Worm (Caenorhabditis elegans) whole organism, L4 larva: ENCODE results near the gene acbp-4.

ENCODE experiments used
- F26F4.8 ChIP-seq: fragments of 200-800 bp; sonication (Bioruptor generic); conservative IDR thresholded peaks from 2 replicates; pipeline ENCODE4 v1.3.6; 2022; ENCODE audit warnings: missing genetic modification characterization, missing compliant biosample characterization
- F37D6.2 ChIP-seq: sonication (generic microtip); optimal IDR thresholded peaks from 2 replicates; lab custom pipeline; 2016; ENCODE audit warnings: mild to moderate bottlenecking, missing genetic modification characterization, missing compliant biosample characterization
- F49E8.2 ChIP-seq: sonication (generic microtip); optimal IDR thresholded peaks from 2 replicates; lab custom pipeline; 2016; ENCODE audit warnings: missing compliant biosample characterization, mild to moderate bottlenecking, missing genetic modification characterization, borderline replicate concordance
- Y105C5A.15 ChIP-seq: fragments of 200-800 bp; sonication (Bioruptor generic); IDR thresholded peaks from 2 replicates; pipeline ENCODE4 v1.3.6; 2022; ENCODE audit warnings: missing genetic modification characterization, missing compliant biosample characterization
- Y48G9A.11 ChIP-seq: fragments of 200-800 bp; sonication (Bioruptor generic); IDR thresholded peaks from 2 replicates; pipeline ENCODE4 v1.3.6; 2022; ENCODE audit warnings: missing genetic modification reagents, missing genetic modification characterization, missing compliant biosample characterization
- Y5F2A.4 ChIP-seq: fragments of 200-800 bp; sonication (Bioruptor generic); optimal IDR thresholded peaks from 2 replicates; lab custom pipeline; 2018; ENCODE audit warnings: mild to moderate bottlenecking, missing genetic modification characterization, missing compliant biosample characterization
- aha-1 ChIP-seq: fragments of 150-350 bp; peaks from one replicate; lab custom pipeline; 2014; ENCODE audit warnings: missing biosample characterization, missing genetic modification characterization
- aly-2 ChIP-seq: sonication (generic microtip); optimal IDR thresholded peaks from 2 replicates; lab custom pipeline; 2018; ENCODE audit warnings: missing biosample characterization, missing genetic modification characterization
- arid-1 ChIP-seq: fragments of 200-800 bp; sonication (Bioruptor generic); conservative IDR thresholded peaks from 2 replicates; pipeline ENCODE4 v1.3.6; 2022; ENCODE audit warnings: missing genetic modification reagents, missing genetic modification characterization, missing compliant biosample characterization
- ceh-20 ChIP-seq: fragments of 200-800 bp; sonication (Bioruptor generic); IDR thresholded peaks from 2 replicates; pipeline ENCODE4 v1.3.6; 2022; ENCODE audit warnings: missing genetic modification reagents, missing genetic modification characterization, missing compliant biosample characterization
- ces-1 ChIP-seq: fragments of 150-350 bp; sonication (generic microtip); optimal IDR thresholded peaks from 4 replicates; lab custom pipeline; 2014; ENCODE audit warnings: missing biosample characterization, missing genetic modification reagents, missing genetic modification characterization
- cey-2 ChIP-seq: sonication (generic microtip); optimal IDR thresholded peaks from 3 replicates; lab custom pipeline; 2017; ENCODE audit warnings: missing genetic modification characterization, mild to moderate bottlenecking, missing compliant biosample characterization, antibody characterized with exemption, borderline replicate concordance; ENCODE audit not compliant: insufficient read depth
- daf-8 ChIP-seq: fragments of 200-800 bp; sonication (Bioruptor generic); IDR thresholded peaks from 2 replicates; pipeline ENCODE4 v1.3.6; 2022; ENCODE audit warnings: missing genetic modification characterization, missing compliant biosample characterization
- dmd-6 ChIP-seq: fragments of 200-800 bp; sonication (Bioruptor generic); IDR thresholded peaks from 2 replicates; pipeline ENCODE4 v1.3.6; 2022; ENCODE audit warnings: missing genetic modification reagents, missing genetic modification characterization, missing compliant biosample characterization
- dmd-9 ChIP-seq: fragments of 200-800 bp; sonication (Bioruptor generic); IDR thresholded peaks from 2 replicates; pipeline ENCODE4 v1.3.6; 2022; ENCODE audit warnings: missing genetic modification reagents, missing genetic modification characterization, missing compliant biosample characterization
- dpl-1 ChIP-seq: fragments of 150-350 bp; optimal IDR thresholded peaks from 2 replicates; lab custom pipeline; 2014; ENCODE audit warnings: missing biosample characterization, missing genetic modification reagents, missing genetic modification characterization
- dve-1 ChIP-seq: sonication (generic microtip); optimal IDR thresholded peaks from 2 replicates; lab custom pipeline; 2017; ENCODE audit warnings: antibody characterized with exemption, mild to moderate bottlenecking, missing genetic modification characterization, missing compliant biosample characterization; ENCODE audit not compliant: insufficient read depth
- fos-1 ChIP-seq: fragments of 150-350 bp; optimal IDR thresholded peaks from 2 replicates; lab custom pipeline; 2014; ENCODE audit warnings: missing biosample characterization, missing genetic modification characterization
- hlh-11 ChIP-seq: fragments of 200-800 bp; sonication (Bioruptor generic); optimal IDR thresholded peaks from 2 replicates; lab custom pipeline; 2018; ENCODE audit warnings: mild to moderate bottlenecking, missing genetic modification characterization, missing compliant biosample characterization
- hmg-1.1 ChIP-seq: fragments of 200-800 bp; sonication (Bioruptor generic); IDR thresholded peaks from 2 replicates; pipeline ENCODE4 v1.3.6; 2022; ENCODE audit warnings: missing genetic modification reagents, missing genetic modification characterization, missing compliant biosample characterization
- jun-1 ChIP-seq: fragments of 150-350 bp; optimal IDR thresholded peaks from 2 replicates; lab custom pipeline; 2014; ENCODE audit warnings: missing biosample characterization, missing genetic modification reagents, missing genetic modification characterization
- lin-1 ChIP-seq: fragments of 200-800 bp; sonication (Bioruptor generic); IDR thresholded peaks from 2 replicates; pipeline ENCODE4 v1.3.6; 2022; ENCODE audit warnings: missing genetic modification reagents, missing genetic modification characterization, missing compliant biosample characterization
- lin-15B ChIP-seq: fragments of 150-350 bp; sonication (generic microtip); optimal IDR thresholded peaks from 3 replicates; lab custom pipeline; 2014; ENCODE audit warnings: missing biosample characterization, missing genetic modification characterization
- lir-3 ChIP-seq: sonication (generic microtip); optimal IDR thresholded peaks from 2 replicates; lab custom pipeline; 2016; ENCODE audit warnings: mild to moderate bottlenecking, missing genetic modification characterization, missing compliant biosample characterization
- mdl-1 ChIP-seq, 2 experiments: fragments of 150-350 bp in 1 of 2; sonication (generic microtip) in 1 of 2; optimal IDR thresholded peaks; 2 replicates each; lab custom pipeline; 2014 to 2017; ENCODE audit warnings: missing biosample characterization in 2 of 2, missing genetic modification characterization in 2 of 2
- mdt-29 ChIP-seq: fragments of 200-800 bp; sonication (Bioruptor generic); IDR thresholded peaks from 2 replicates; pipeline ENCODE4 v1.3.6; 2022; ENCODE audit warnings: missing genetic modification reagents, missing genetic modification characterization, missing compliant biosample characterization
- mep-1 ChIP-seq: fragments of 150-350 bp; sonication (generic microtip); optimal IDR thresholded peaks from 3 replicates; lab custom pipeline; 2014; ENCODE audit warnings: missing biosample characterization, missing genetic modification characterization
- mes-2 ChIP-seq: sonication (generic microtip); optimal IDR thresholded peaks from 2 replicates; lab custom pipeline; 2016; ENCODE audit warnings: missing genotype, mild to moderate bottlenecking, missing genetic modification characterization, missing compliant biosample characterization; ENCODE audit not compliant: poor library complexity, severe bottlenecking
- mxl-2 ChIP-seq: fragments of 200-800 bp; sonication (Bioruptor generic); conservative IDR thresholded peaks from 2 replicates; pipeline ENCODE4 v1.3.6; 2022; ENCODE audit warnings: missing genetic modification reagents, missing genetic modification characterization, missing compliant biosample characterization
- mxl-3 ChIP-seq: fragments of 200-800 bp; sonication (Bioruptor generic); optimal IDR thresholded peaks from 2 replicates; lab custom pipeline; 2018; ENCODE audit warnings: mild to moderate bottlenecking, missing genetic modification characterization, missing compliant biosample characterization
- nhr-11 ChIP-seq: fragments of 150-350 bp; optimal IDR thresholded peaks from 2 replicates; lab custom pipeline; 2014; ENCODE audit warnings: missing biosample characterization, missing genetic modification characterization
- nhr-237 ChIP-seq: sonication (generic microtip); optimal IDR thresholded peaks from 2 replicates; lab custom pipeline; 2017; ENCODE audit warnings: missing biosample characterization, missing genetic modification characterization
- nhr-25 ChIP-seq: sonication (generic microtip); optimal IDR thresholded peaks from 2 replicates; lab custom pipeline; 2017; ENCODE audit warnings: missing genetic modification characterization, mild to moderate bottlenecking, missing compliant biosample characterization, antibody characterized with exemption, moderate library complexity, borderline replicate concordance; ENCODE audit not compliant: insufficient read depth
- nhr-42 ChIP-seq: fragments of 200-800 bp; sonication (Bioruptor generic); IDR thresholded peaks from 2 replicates; pipeline ENCODE4 v1.3.6; 2022; ENCODE audit warnings: missing genetic modification characterization, missing compliant biosample characterization
- nhr-6 ChIP-seq: fragments of 150-350 bp; optimal IDR thresholded peaks from 2 replicates; lab custom pipeline; 2014; ENCODE audit warnings: missing biosample characterization, missing genetic modification characterization
- nhr-76 ChIP-seq: fragments of 150-350 bp; optimal IDR thresholded peaks from 2 replicates; lab custom pipeline; 2014; ENCODE audit warnings: missing biosample characterization, missing genetic modification characterization
- nhr-77 ChIP-seq: fragments of 150-350 bp; optimal IDR thresholded peaks from 2 replicates; lab custom pipeline; 2014; ENCODE audit warnings: missing biosample characterization, missing genetic modification characterization
- pha-4 ChIP-seq, 2 experiments: fragments of 150-350 bp in 1 of 2; fragments of 200-800 bp in 1 of 2; sonication (Bioruptor generic) in 1 of 2; IDR thresholded peaks in 1 of 2; optimal IDR thresholded peaks in 1 of 2; 2 replicates each; pipeline versions ENCODE4 v1.3.6 to Lab custom; 2014 to 2022; ENCODE audit warnings: missing genetic modification characterization in 2 of 2, missing genetic modification reagents in 2 of 2, missing biosample characterization in 1 of 2, missing compliant biosample characterization in 1 of 2
- php-3 ChIP-seq: fragments of 200-800 bp; sonication (Bioruptor generic); IDR thresholded peaks from 2 replicates; pipeline ENCODE4 v1.3.6; 2022; ENCODE audit warnings: missing genetic modification reagents, missing genetic modification characterization, missing compliant biosample characterization
- pqm-1 ChIP-seq: sonication (generic microtip); optimal IDR thresholded peaks from 2 replicates; lab custom pipeline; 2017; ENCODE audit warnings: missing biosample characterization, missing genetic modification characterization
- saeg-2 ChIP-seq: fragments of 200-800 bp; sonication (Bioruptor generic); IDR thresholded peaks from 2 replicates; pipeline ENCODE4 v1.3.6; 2022; ENCODE audit warnings: missing genetic modification reagents, missing genetic modification characterization, missing compliant biosample characterization
- snpc-1.2 ChIP-seq: fragments of 200-800 bp; sonication (Bioruptor generic); IDR thresholded peaks from 2 replicates; pipeline ENCODE4 v1.3.6; 2022; ENCODE audit warnings: missing genetic modification reagents, missing genetic modification characterization, missing compliant biosample characterization
- spr-1 ChIP-seq: sonication (generic microtip); optimal IDR thresholded peaks from 2 replicates; lab custom pipeline; 2016; ENCODE audit warnings: mild to moderate bottlenecking, missing genetic modification characterization, missing compliant biosample characterization
- tag-97 ChIP-seq: fragments of 200-800 bp; sonication (Bioruptor generic); IDR thresholded peaks from 2 replicates; pipeline ENCODE4 v1.3.6; 2022; ENCODE audit warnings: missing genetic modification characterization, missing compliant biosample characterization
- tra-1 ChIP-seq: fragments of 200-800 bp; sonication (Bioruptor generic); IDR thresholded peaks from 2 replicates; pipeline ENCODE4 v1.3.6; 2022; ENCODE audit warnings: missing genetic modification reagents, missing genetic modification characterization, missing compliant biosample characterization
- unc-62 ChIP-seq, 3 experiments: fragments of 150-350 bp in 1 of 3; sonication (generic microtip); optimal IDR thresholded peaks in 2 of 3; peaks in 1 of 3; 1 replicate in 1 of 3; 2 replicates in 2 of 3; lab custom pipeline; 2014 to 2017; ENCODE audit warnings: missing biosample characterization in 3 of 3, missing genetic modification characterization in 3 of 3, missing genetic modification reagents in 3 of 3, missing genotype in 1 of 3
- zag-1 ChIP-seq: fragments of 150-350 bp; optimal IDR thresholded peaks from 2 replicates; lab custom pipeline; 2014; ENCODE audit warnings: missing biosample characterization, missing genetic modification characterization
- zfp-2 ChIP-seq: sonication (generic microtip); optimal IDR thresholded peaks from 2 replicates; lab custom pipeline; 2016; ENCODE audit warnings: mild to moderate bottlenecking, missing genetic modification characterization, missing compliant biosample characterization
- zip-11 ChIP-seq: fragments of 200-800 bp; sonication (Bioruptor generic); IDR thresholded peaks from 2 replicates; pipeline ENCODE4 v1.3.6; 2022; ENCODE audit warnings: missing genetic modification characterization, missing compliant biosample characterization
- ztf-7 ChIP-seq: fragments of 150-350 bp; optimal IDR thresholded peaks from 2 replicates; lab custom pipeline; 2014; ENCODE audit warnings: missing biosample characterization, missing genetic modification characterization

Gene acbp-4

ce11 chrIII:7272828-7273227 is 36.1 kb downstream of the acbp-4 start (continued):
- TF ChIP-seq mep-1 (tag; lab: Kevin White, UChicago), result peak; percentile 9
- peak; percentile 77 for TF ChIP-seq aha-1 (tag; lab: Kevin White, UChicago)
- TF ChIP-seq php-3 (GFP tag; lab: Robert Waterston, UW), result no peak
- peak; percentile 6 for TF ChIP-seq dpl-1 (GFP tag; lab: Kevin White, UChicago)
- TF ChIP-seq mdl-1 (tag; optimal IDR thresholded peaks at IDR 0.05; lab: Kevin White, UChicago), result peak in 1 of 2 experiments; percentile 35
- no peak for TF ChIP-seq ces-1 (GFP tag; lab: Kevin White, UChicago)
- peak; percentile 40 for TF ChIP-seq nhr-76 (tag; lab: Kevin White, UChicago)
- TF ChIP-seq pha-4 (GFP tag; IDR thresholded peaks at IDR 0.05; lab: Robert Waterston, UW), result no peak
- TF ChIP-seq pha-4 (tag; optimal IDR thresholded peaks at IDR 0.05; lab: Kevin White, UChicago), result no peak
- no peak for TF ChIP-seq saeg-2 (GFP tag; lab: Robert Waterston, UW)
- TF ChIP-seq hmg-1.1 (GFP tag; lab: Robert Waterston, UW), result no peak
- no peak for TF ChIP-seq mxl-2 (GFP tag; lab: Robert Waterston, UW)
- no peak for TF ChIP-seq snpc-1.2 (GFP tag; lab: Robert Waterston, UW)
- TF ChIP-seq nhr-11, result peak; percentile 23
- no peak for TF ChIP-seq nhr-42
- TF ChIP-seq nhr-237, result no peak
- TF ChIP-seq mxl-3 (GFP tag; lab: Kevin White, UChicago), result peak; percentile 62
- TF ChIP-seq lin-1 (GFP tag; lab: Robert Waterston, UW), result peak; percentile 36; the same call in 1 of the 2 replicates
- no peak for TF ChIP-seq nhr-25 (tag; lab: Kevin White, UChicago)
- no peak for TF ChIP-seq Y5F2A.4 (GFP tag; lab: Kevin White, UChicago)
- no peak for TF ChIP-seq daf-8
- peak; percentile 72 for TF ChIP-seq dve-1 (tag; lab: Kevin White, UChicago)
- TF ChIP-seq hlh-11 (tag; lab: Kevin White, UChicago), result peak; percentile 81
- TF ChIP-seq F26F4.8 (GFP tag; lab: Robert Waterston, UW), result no peak
- TF ChIP-seq tra-1, result 0 out of 2 replicates have a peak, but pooled peaks have one; percentile 42
- TF ChIP-seq tag-97 (GFP tag; lab: Robert Waterston, UW), result no peak
- no peak; the same call in none of the 2 replicates for TF ChIP-seq dmd-6 (GFP tag; lab: Robert Waterston, UW)
- TF ChIP-seq nhr-77 (tag; lab: Kevin White, UChicago), result peak; percentile 7
- peak; percentile 39 for TF ChIP-seq mes-2 (tag; lab: Kevin White, UChicago)
- no peak for TF ChIP-seq nhr-6 (tag; lab: Kevin White, UChicago)
- TF ChIP-seq F37D6.2, result no peak
- no peak for TF ChIP-seq ceh-20 (GFP tag; lab: Robert Waterston, UW)

DNA sequence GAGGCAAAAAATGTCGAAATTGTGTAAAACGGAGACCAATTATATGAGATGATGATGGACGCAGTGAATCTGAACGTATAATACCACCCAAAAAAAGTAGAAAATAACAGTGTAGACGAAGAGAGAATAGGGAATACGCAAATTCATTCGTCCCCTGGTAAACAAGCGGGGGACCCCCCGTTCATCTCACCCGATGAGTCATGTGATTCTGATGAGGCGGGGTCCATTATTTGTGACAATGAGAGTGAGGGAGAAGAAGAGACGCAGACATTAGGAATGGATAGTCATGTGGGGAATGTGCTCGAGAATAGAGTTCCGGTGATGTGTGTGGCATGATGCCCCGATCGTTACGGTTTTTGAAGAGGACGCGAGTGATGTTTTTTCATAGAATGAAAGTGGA is 36.8 kb downstream of the acbp-4 start:
- TF ChIP-seq pqm-1 (tag; lab: Kevin White, UChicago) (no peak), jun-1 (tag; lab: Kevin White, UChicago) (no peak), ztf-7 (peak; percentile 26), cey-2 (tag; lab: Kevin White, UChicago) (no peak), unc-62 (GFP tag; optimal IDR thresholded peaks at IDR 0.05 in 1 of 2; lab: Kevin White, UChicago) (peak in 1 of 2 experiments; percentile 11), unc-62 (tag; optimal IDR thresholded peaks at IDR 0.05; lab: Kevin White, UChicago) (no peak), arid-1 (GFP tag; lab: Robert Waterston, UW) (peak; percentile 41; the same call in 1 of the 2 replicates), Y105C5A.15 (GFP tag; lab: Robert Waterston, UW) (no peak), F49E8.2 (no peak), hlh-11 (tag; lab: Kevin White, UChicago) (peak; percentile 78), dmd-9 (GFP tag; lab: Robert Waterston, UW) (no peak), Y48G9A.11 (GFP tag; lab: Robert Waterston, UW) (no peak), fos-1 (tag; lab: Kevin White, UChicago) (no peak), php-3 (GFP tag; lab: Robert Waterston, UW) (no peak), lir-3 (tag; lab: Kevin White, UChicago) (no peak), mdt-29 (GFP tag; lab: Robert Waterston, UW) (peak; percentile 61; the same call in 1 of the 2 replicates), aly-2 (tag; lab: Kevin White, UChicago) (no peak), lin-15B (tag; lab: Kevin White, UChicago) (no peak), zip-11 (GFP tag; lab: Robert Waterston, UW) (no peak), spr-1 (tag; lab: Kevin White, UChicago) (no peak), zag-1 (tag; lab: Kevin White, UChicago) (no peak), zfp-2 (tag; lab: Kevin White, UChicago) (no peak), Y5F2A.4 (GFP tag; lab: Kevin White, UChicago) (no peak)
